Worm (Caenorhabditis elegans) whole organism, L2 larva: ENCODE results near the gene alh-6.

Experiments
- C34F6.9 ChIP-seq: fragments of 150-350 bp; optimal IDR thresholded peaks from 2 replicates; lab custom pipeline; 2014; ENCODE audit warnings: missing biosample characterization, missing genetic modification characterization
- Y55F3AM.14 ChIP-seq: fragments of 200-800 bp; sonication (Bioruptor generic); optimal IDR thresholded peaks from 2 replicates; lab custom pipeline; 2018; ENCODE audit warnings: mild to moderate bottlenecking, missing genetic modification characterization, missing compliant biosample characterization
- ZK546.5 ChIP-seq: sonication (generic microtip); optimal IDR thresholded peaks from 2 replicates; lab custom pipeline; 2017; ENCODE audit warnings: missing biosample characterization, missing genetic modification characterization
- ama-1 ChIP-seq: fragments of 150-350 bp; optimal IDR thresholded peaks from 2 replicates; lab custom pipeline; 2018; ENCODE audit warnings: inconsistent platforms
- blmp-1 ChIP-seq: sonication (generic microtip); optimal IDR thresholded peaks from 2 replicates; lab custom pipeline; 2017; ENCODE audit warnings: missing genetic modification characterization, mild to moderate bottlenecking, missing compliant biosample characterization, antibody characterized with exemption, moderate library complexity; ENCODE audit not compliant: insufficient read depth
- ceh-16 ChIP-seq: fragments of 150-350 bp; optimal IDR thresholded peaks from 2 replicates; lab custom pipeline; 2014; ENCODE audit warnings: missing biosample characterization, missing genetic modification characterization
- ceh-82 ChIP-seq: fragments of 150-350 bp; optimal IDR thresholded peaks from 2 replicates; lab custom pipeline; 2014; ENCODE audit warnings: missing biosample characterization, missing genetic modification characterization
- crh-2 ChIP-seq: sonication (generic microtip); optimal IDR thresholded peaks from 2 replicates; lab custom pipeline; 2017; ENCODE audit warnings: missing biosample characterization, missing genetic modification characterization
- dmd-4 ChIP-seq: sonication (generic microtip); optimal IDR thresholded peaks from 2 replicates; lab custom pipeline; 2017; ENCODE audit warnings: missing biosample characterization, missing genetic modification characterization
- egl-27 ChIP-seq: sonication (generic microtip); optimal IDR thresholded peaks from 3 replicates; lab custom pipeline; 2017; ENCODE audit warnings: missing biosample characterization, missing genetic modification reagents, missing genetic modification characterization
- elt-1 ChIP-seq: fragments of 150-350 bp; optimal IDR thresholded peaks from 2 replicates; lab custom pipeline; 2014; ENCODE audit warnings: missing biosample characterization, missing genetic modification characterization
- fos-1 ChIP-seq: fragments of 150-350 bp; optimal IDR thresholded peaks from 2 replicates; lab custom pipeline; 2014; ENCODE audit warnings: missing biosample characterization, missing genetic modification characterization
- lin-11 ChIP-seq: fragments of 150-350 bp; sonication (generic microtip); optimal IDR thresholded peaks from 2 replicates; lab custom pipeline; 2014; ENCODE audit warnings: missing biosample characterization, missing genetic modification characterization, inconsistent platforms, mixed read lengths
- lin-13 ChIP-seq: fragments of 150-350 bp; optimal IDR thresholded peaks from 2 replicates; lab custom pipeline; 2014; ENCODE audit warnings: missing biosample characterization, missing genetic modification reagents, missing genetic modification characterization
- lin-39 ChIP-seq: fragments of 150-350 bp; optimal IDR thresholded peaks from 2 replicates; lab custom pipeline; 2014; ENCODE audit warnings: missing biosample characterization, missing genetic modification reagents, missing genetic modification characterization
- lsy-2 ChIP-seq, 2 experiments: fragments of 150-350 bp in 1 of 2; sonication (generic microtip) in 1 of 2; optimal IDR thresholded peaks; 2 replicates each; lab custom pipeline; 2014 to 2017; ENCODE audit warnings: missing biosample characterization in 2 of 2, missing genetic modification characterization in 2 of 2
- mbf-1 ChIP-seq: sonication (generic microtip); optimal IDR thresholded peaks from 2 replicates; lab custom pipeline; 2017; ENCODE audit warnings: missing biosample characterization, missing genetic modification characterization
- mdl-1 ChIP-seq, 2 experiments: fragments of 150-350 bp in 1 of 2; sonication (generic microtip) in 1 of 2; optimal IDR thresholded peaks; 2 replicates each; lab custom pipeline; 2017; ENCODE audit warnings: missing biosample characterization in 2 of 2, missing genetic modification characterization in 2 of 2
- nhr-10 ChIP-seq: sonication (generic microtip); optimal IDR thresholded peaks from 2 replicates; lab custom pipeline; 2017; ENCODE audit warnings: missing biosample characterization, missing genetic modification characterization
- nhr-12 ChIP-seq: fragments of 150-350 bp; optimal IDR thresholded peaks from 2 replicates; lab custom pipeline; 2014; ENCODE audit warnings: missing biosample characterization, missing genetic modification characterization
- nhr-129 ChIP-seq: fragments of 150-350 bp; optimal IDR thresholded peaks from 2 replicates; lab custom pipeline; 2014; ENCODE audit warnings: missing biosample characterization, missing genetic modification characterization
- nhr-21 ChIP-seq: fragments of 150-350 bp; optimal IDR thresholded peaks from 2 replicates; lab custom pipeline; 2014; ENCODE audit warnings: missing biosample characterization, missing genetic modification characterization
- nhr-23 ChIP-seq: fragments of 150-350 bp; optimal IDR thresholded peaks from 2 replicates; lab custom pipeline; 2014; ENCODE audit warnings: missing biosample characterization, missing genetic modification reagents, missing genetic modification characterization
- nhr-237 ChIP-seq: fragments of 150-350 bp; optimal IDR thresholded peaks from 2 replicates; lab custom pipeline; 2014; ENCODE audit warnings: missing biosample characterization, missing genetic modification characterization
- nhr-25 ChIP-seq: fragments of 150-350 bp; sonication (generic microtip); optimal IDR thresholded peaks from 3 replicates; lab custom pipeline; 2014; ENCODE audit warnings: missing biosample characterization, missing genetic modification characterization
- nhr-6 ChIP-seq: fragments of 150-350 bp; optimal IDR thresholded peaks from 2 replicates; lab custom pipeline; 2014; ENCODE audit warnings: missing biosample characterization, missing genetic modification characterization
- nhr-77 ChIP-seq: fragments of 150-350 bp; optimal IDR thresholded peaks from 2 replicates; lab custom pipeline; 2014; ENCODE audit warnings: missing biosample characterization, missing genetic modification characterization
- peb-1 ChIP-seq: fragments of 150-350 bp; optimal IDR thresholded peaks from 2 replicates; lab custom pipeline; 2014; ENCODE audit warnings: missing biosample characterization, missing genetic modification characterization
- skn-1 ChIP-seq: sonication (generic microtip); optimal IDR thresholded peaks from 2 replicates; lab custom pipeline; 2017; ENCODE audit warnings: missing biosample characterization, missing genetic modification characterization
- sma-3 ChIP-seq: sonication (generic microtip); optimal IDR thresholded peaks from 2 replicates; lab custom pipeline; 2016; ENCODE audit warnings: missing genetic modification reagents, missing genetic modification characterization, missing compliant biosample characterization
- snpc-4 ChIP-seq: fragments of 150-350 bp; optimal IDR thresholded peaks from 2 replicates; lab custom pipeline; 2014; ENCODE audit warnings: missing biosample characterization, missing genetic modification characterization
- unc-39 ChIP-seq: fragments of 150-350 bp; optimal IDR thresholded peaks from 2 replicates; lab custom pipeline; 2014; ENCODE audit warnings: missing biosample characterization, missing genetic modification characterization
- unc-55 ChIP-seq: fragments of 150-350 bp; sonication (generic microtip); optimal IDR thresholded peaks from 3 replicates; lab custom pipeline; 2014; ENCODE audit warnings: missing biosample characterization, missing genetic modification reagents, missing genetic modification characterization
- unc-62 ChIP-seq: fragments of 150-350 bp; optimal IDR thresholded peaks from 2 replicates; lab custom pipeline; 2014; ENCODE audit warnings: missing biosample characterization, missing genetic modification reagents, missing genetic modification characterization
- zag-1 ChIP-seq: fragments of 150-350 bp; optimal IDR thresholded peaks from 2 replicates; lab custom pipeline; 2014; ENCODE audit warnings: missing biosample characterization, missing genetic modification characterization
- ztf-11 ChIP-seq: sonication (generic microtip); optimal IDR thresholded peaks from 2 replicates; lab custom pipeline; 2017; ENCODE audit warnings: missing biosample characterization, missing genetic modification characterization
- ztf-4 ChIP-seq: fragments of 150-350 bp; optimal IDR thresholded peaks from 2 replicates; lab custom pipeline; 2014; ENCODE audit warnings: missing biosample characterization, missing genetic modification characterization

The alh-6 gene

ce11 chrII:1297044-1297696 lies 12.8 kb downstream of the alh-6 start:
- TF ChIP-seq fos-1 (tag; lab: Kevin White, UChicago) = peak; percentile 1
- TF ChIP-seq ZK546.5 (tag; lab: Kevin White, UChicago) = no peak
- no peak for TF ChIP-seq ceh-16
- no peak for TF ChIP-seq zag-1 (tag; lab: Kevin White, UChicago)

- TF ChIP-seq nhr-6 (tag; lab: Kevin White, UChicago) (no peak), ceh-16 (no peak), zag-1 (tag; lab: Kevin White, UChicago) (no peak), lsy-2 (tag; optimal IDR thresholded peaks at IDR 0.05; lab: Kevin White, UChicago) (no peak), ZK546.5 (tag; lab: Kevin White, UChicago) (no peak), crh-2 (tag; lab: Kevin White, UChicago) (no peak), blmp-1 (no peak), Y55F3AM.14 (GFP tag; lab: Kevin White, UChicago) (no peak), peb-1 (tag; lab: Kevin White, UChicago) (no peak), unc-39 (tag; lab: Kevin White, UChicago) (no peak), nhr-21 (tag; lab: Kevin White, UChicago) (no peak), lin-39 (tag; lab: Kevin White, UChicago) (no peak), lin-11 (tag; lab: Kevin White, UChicago) (no peak)
These were observed 14.2 kb downstream of the alh-6 start, which contains the start of gene Y57G7A.2 for ce11 chrII:1295776-1296175. Y57G7A.2 (plus strand) TSS chrII:1296076.

- no peak for TF ChIP-seq elt-1 (tag; lab: Kevin White, UChicago)
- no peak for TF ChIP-seq dmd-4 (tag; lab: Kevin White, UChicago)
- TF ChIP-seq, all 48 proteins: peak for 0
These were observed 16.8 kb downstream of the alh-6 start, which contains the start of gene srz-64 for ce11 chrII:1293157-1293556. srz-64 (minus strand) TSS chrII:1293257.

DNA sequence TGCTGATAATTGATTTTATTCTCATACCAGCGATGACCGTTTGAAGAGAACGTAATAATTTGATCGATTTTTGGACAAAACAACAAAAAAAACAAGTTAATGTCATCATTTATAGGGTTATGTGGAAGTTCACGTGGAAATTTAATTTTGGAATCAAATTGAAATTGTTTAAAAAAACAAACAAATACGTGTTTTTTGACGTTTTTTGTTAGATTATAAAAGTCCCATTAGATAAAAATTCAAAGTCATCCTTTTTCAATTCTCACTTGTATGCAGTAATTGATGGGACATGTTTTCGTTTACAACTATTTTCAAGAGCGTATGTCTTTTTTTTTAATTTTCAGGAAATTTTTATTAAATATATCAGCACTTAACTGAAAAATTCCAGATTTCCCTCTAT lies 24.4 kb downstream of the alh-6 start, which contains the start of the genes Y57G7A.6 and Y57G7A.3:
TSS of gene Y57G7A.6 (minus strand) at position 101 of the 400 bp plus-strand sequence.
TSS of gene Y57G7A.3 (plus strand) at position 269 of the 400 bp plus-strand sequence.
- no peak for TF ChIP-seq dmd-4 (tag; lab: Kevin White, UChicago)
- TF ChIP-seq unc-55 (GFP tag; lab: Kevin White, UChicago) = no peak
- no peak for TF ChIP-seq crh-2 (tag; lab: Kevin White, UChicago)
- TF ChIP-seq ceh-82 = no peak
- no peak for TF ChIP-seq lin-13 (GFP tag; lab: Kevin White, UChicago)
- TF ChIP-seq ZK546.5 (tag; lab: Kevin White, UChicago) = no peak
- TF ChIP-seq nhr-6 (tag; lab: Kevin White, UChicago) = no peak
- no peak for TF ChIP-seq peb-1 (tag; lab: Kevin White, UChicago)
- TF ChIP-seq ama-1 = no peak
- no peak for TF ChIP-seq blmp-1
- TF ChIP-seq lin-39 (tag; lab: Kevin White, UChicago) = no peak
- TF ChIP-seq lsy-2 (tag; optimal IDR thresholded peaks at IDR 0.05; lab: Kevin White, UChicago) = no peak
- TF ChIP-seq Y55F3AM.14 (GFP tag; lab: Kevin White, UChicago) = no peak
- TF ChIP-seq unc-62 = no peak
- TF ChIP-seq mbf-1 (tag; lab: Kevin White, UChicago) = no peak
- TF ChIP-seq nhr-77 (tag; lab: Kevin White, UChicago) = no peak
- TF ChIP-seq unc-39 (tag; lab: Kevin White, UChicago) = no peak

DNA sequence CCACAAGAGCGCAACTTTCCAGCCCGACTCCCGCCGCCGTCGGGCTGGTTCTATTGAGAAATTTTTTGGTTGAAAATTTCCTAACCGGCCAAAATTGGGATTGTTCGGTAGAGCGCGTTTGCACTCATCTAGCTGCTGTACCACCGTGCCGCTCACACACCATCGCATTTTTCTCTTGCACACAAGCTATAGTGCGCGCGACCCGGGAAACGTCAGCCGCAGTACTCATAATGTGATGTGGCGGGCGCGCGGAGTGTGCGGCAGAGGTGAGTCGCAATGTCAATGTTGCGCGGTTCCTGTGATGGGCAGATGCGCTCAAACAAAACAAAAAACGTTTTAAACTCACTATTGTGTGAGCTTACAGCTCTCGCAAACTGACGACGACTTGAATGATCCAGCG lies 24.9 kb downstream of the alh-6 start:
- no peak for TF ChIP-seq snpc-4 (tag; lab: Kevin White, UChicago)
- TF ChIP-seq nhr-10 (tag; lab: Kevin White, UChicago) = no peak
- no peak for TF ChIP-seq egl-27 (tag; lab: Kevin White, UChicago)
- no peak for TF ChIP-seq nhr-237 (tag; lab: Kevin White, UChicago)
- TF ChIP-seq sma-3 (GFP tag; lab: Kevin White, UChicago) = no peak
- TF ChIP-seq nhr-129 (tag; lab: Kevin White, UChicago) = no peak
- TF ChIP-seq mdl-1 (tag; optimal IDR thresholded peaks at IDR 0.05; lab: Kevin White, UChicago) = no peak
- TF ChIP-seq lsy-2 (tag; optimal IDR thresholded peaks at IDR 0.05; lab: Kevin White, UChicago) = no peak
- no peak for TF ChIP-seq nhr-12
- no peak for TF ChIP-seq unc-62
- TF ChIP-seq ZK546.5 (tag; lab: Kevin White, UChicago) = no peak
- TF ChIP-seq C34F6.9 (tag; lab: Kevin White, UChicago) = no peak
- TF ChIP-seq skn-1 = no peak
- no peak for TF ChIP-seq mbf-1 (tag; lab: Kevin White, UChicago)
- TF ChIP-seq nhr-23 (tag; lab: Kevin White, UChicago) = no peak
- no peak for TF ChIP-seq lin-13 (GFP tag; lab: Kevin White, UChicago)
- TF ChIP-seq nhr-77 (tag; lab: Kevin White, UChicago) = no peak
- TF ChIP-seq ztf-11 = no peak
- no peak for TF ChIP-seq nhr-25 (tag; lab: Kevin White, UChicago)
- no peak for TF ChIP-seq ztf-4 (tag; lab: Kevin White, UChicago)
